Worm (Caenorhabditis elegans) whole organism, L1 larva: ENCODE data around the gene F58A6.2.

Source experiments
- C16A3.4 ChIP-seq: fragments of 150-350 bp; optimal IDR thresholded peaks from 2 replicates; lab custom pipeline; 2014; ENCODE audit warnings: missing biosample characterization, missing genetic modification characterization
- F16B12.6 ChIP-seq: fragments of 150-350 bp; optimal IDR thresholded peaks from 2 replicates; lab custom pipeline; 2014; ENCODE audit warnings: missing biosample characterization, missing genetic modification characterization
- Y116A8C.19 ChIP-seq: sonication (generic microtip); optimal IDR thresholded peaks from 2 replicates; lab custom pipeline; 2016; ENCODE audit warnings: missing compliant biosample characterization, missing genetic modification characterization, borderline replicate concordance
- aly-2 ChIP-seq: fragments of 150-350 bp; optimal IDR thresholded peaks from 2 replicates; lab custom pipeline; 2014; ENCODE audit warnings: missing biosample characterization, missing genetic modification characterization
- ama-1 ChIP-seq: fragments of 150-350 bp; optimal IDR thresholded peaks from 2 replicates; lab custom pipeline; 2014
- blmp-1 ChIP-seq: fragments of 150-350 bp; optimal IDR thresholded peaks from 2 replicates; lab custom pipeline; 2014; ENCODE audit warnings: missing biosample characterization, missing genetic modification characterization
- ceh-8 ChIP-seq: fragments of 200-800 bp; sonication (Bioruptor generic); optimal IDR thresholded peaks from 2 replicates; lab custom pipeline; 2018; ENCODE audit warnings: mild to moderate bottlenecking, missing genetic modification characterization, moderate library complexity, missing compliant biosample characterization
- ceh-82 ChIP-seq, 3 experiments: fragments of 150-350 bp in 1 of 3; sonication (generic microtip) in 2 of 3; optimal IDR thresholded peaks; 2 replicates each; lab custom pipeline; 2014 to 2017; ENCODE audit warnings: missing biosample characterization in 3 of 3, missing genetic modification characterization in 3 of 3
- ceh-90 ChIP-seq: sonication (generic microtip); optimal IDR thresholded peaks from 2 replicates; lab custom pipeline; 2016; ENCODE audit warnings: missing genetic modification characterization, missing compliant biosample characterization
- ces-1 ChIP-seq: fragments of 150-350 bp; optimal IDR thresholded peaks from 2 replicates; lab custom pipeline; 2014; ENCODE audit warnings: missing biosample characterization, missing genetic modification reagents, missing genetic modification characterization
- efl-1 ChIP-seq, 4 experiments: fragments of 150-350 bp; optimal IDR thresholded peaks in 3 of 4; peaks in 1 of 4; 1 replicate in 1 of 4; 2 replicates in 3 of 4; lab custom pipeline; 2014; ENCODE audit warnings: missing biosample characterization in 2 of 4, missing genetic modification characterization in 2 of 4, missing genetic modification reagents in 2 of 4
- efl-3 ChIP-seq: fragments of 200-800 bp; sonication (Bioruptor generic); optimal IDR thresholded peaks from 2 replicates; lab custom pipeline; 2018; ENCODE audit warnings: mild to moderate bottlenecking, missing genetic modification characterization, missing compliant biosample characterization
- elt-2 ChIP-seq: sonication (generic microtip); optimal IDR thresholded peaks from 2 replicates; lab custom pipeline; 2016; ENCODE audit warnings: missing genetic modification characterization, mild to moderate bottlenecking, inconsistent platforms, missing compliant biosample characterization, missing genetic modification reagents
- elt-3 ChIP-seq, 6 experiments: fragments of 150-350 bp in 1 of 6; sonication (generic microtip); optimal IDR thresholded peaks; 2 replicates each; lab custom pipeline; 2017 to 2018; ENCODE audit warnings: missing biosample characterization in 6 of 6, missing genetic modification characterization in 6 of 6, inconsistent platforms in 1 of 6
- fkh-8 ChIP-seq: sonication (generic microtip); optimal IDR thresholded peaks from 2 replicates; lab custom pipeline; 2016; ENCODE audit warnings: mild to moderate bottlenecking, missing genetic modification characterization, missing compliant biosample characterization
- fos-1 ChIP-seq: fragments of 150-350 bp; optimal IDR thresholded peaks from 2 replicates; lab custom pipeline; 2014; ENCODE audit warnings: missing biosample characterization, missing genetic modification characterization
- hlh-17 ChIP-seq: fragments of 200-800 bp; sonication (Bioruptor generic); optimal IDR thresholded peaks from 2 replicates; lab custom pipeline; 2018; ENCODE audit warnings: missing genetic modification characterization, mild to moderate bottlenecking, missing compliant biosample characterization, moderate library complexity, borderline replicate concordance
- hlh-4 ChIP-seq: sonication (generic microtip); optimal IDR thresholded peaks from 2 replicates; lab custom pipeline; 2016; ENCODE audit warnings: mild to moderate bottlenecking, missing genetic modification characterization, missing compliant biosample characterization
- hpl-2 ChIP-seq: fragments of 150-350 bp; optimal IDR thresholded peaks from 2 replicates; lab custom pipeline; 2014; ENCODE audit warnings: missing biosample characterization, missing genetic modification reagents, missing genetic modification characterization
- irx-1 ChIP-seq: sonication (generic microtip); optimal IDR thresholded peaks from 2 replicates; lab custom pipeline; 2016; ENCODE audit warnings: missing genetic modification characterization, missing compliant biosample characterization
- isw-1 ChIP-seq: fragments of 200-800 bp; sonication (Bioruptor generic); IDR thresholded peaks from 2 replicates; pipeline ENCODE4 v1.3.6; 2022; ENCODE audit warnings: missing genetic modification characterization, missing compliant biosample characterization
- lin-13 ChIP-seq: fragments of 150-350 bp; optimal IDR thresholded peaks from 2 replicates; lab custom pipeline; 2014; ENCODE audit warnings: missing biosample characterization, missing genetic modification reagents, missing genetic modification characterization
- lin-14 ChIP-seq: fragments of 200-800 bp; sonication (Bioruptor generic); optimal IDR thresholded peaks from 2 replicates; lab custom pipeline; 2018; ENCODE audit warnings: mild to moderate bottlenecking, missing genetic modification characterization, moderate library complexity, missing compliant biosample characterization
- lin-35 ChIP-seq, 2 experiments: fragments of 150-350 bp; optimal IDR thresholded peaks; 2 replicates each; lab custom pipeline; 2014; ENCODE audit warnings: missing biosample characterization in 2 of 2, missing genetic modification characterization in 2 of 2, missing genetic modification reagents in 2 of 2
- lin-39 ChIP-seq: fragments of 150-350 bp; optimal IDR thresholded peaks from 2 replicates; lab custom pipeline; 2014; ENCODE audit warnings: missing biosample characterization, missing genetic modification reagents, missing genetic modification characterization
- lsy-2 ChIP-seq, 2 experiments: fragments of 150-350 bp; optimal IDR thresholded peaks; 2 replicates each; lab custom pipeline; 2014; ENCODE audit warnings: missing biosample characterization in 2 of 2, missing genetic modification characterization in 2 of 2
- mdl-1 ChIP-seq, 2 experiments: fragments of 150-350 bp; optimal IDR thresholded peaks; 2 replicates each; lab custom pipeline; 2014 to 2017; ENCODE audit warnings: missing biosample characterization in 2 of 2, missing genetic modification characterization in 2 of 2, inconsistent platforms in 1 of 2
- mef-2 ChIP-seq: fragments of 150-350 bp; optimal IDR thresholded peaks from 2 replicates; lab custom pipeline; 2014; ENCODE audit warnings: missing biosample characterization, missing genetic modification characterization
- mep-1 ChIP-seq: fragments of 150-350 bp; optimal IDR thresholded peaks from 2 replicates; lab custom pipeline; 2014; ENCODE audit warnings: missing biosample characterization, missing genetic modification characterization
- nhr-20 ChIP-seq: sonication (generic microtip); optimal IDR thresholded peaks from 2 replicates; lab custom pipeline; 2016; ENCODE audit warnings: mild to moderate bottlenecking, missing genetic modification characterization, missing compliant biosample characterization
- nhr-47 ChIP-seq: sonication (generic microtip); optimal IDR thresholded peaks from 2 replicates; lab custom pipeline; 2016; ENCODE audit warnings: mild to moderate bottlenecking, missing genetic modification characterization, moderate library complexity, missing compliant biosample characterization
- nhr-71 ChIP-seq: sonication (generic microtip); optimal IDR thresholded peaks from 2 replicates; lab custom pipeline; 2016; ENCODE audit warnings: mild to moderate bottlenecking, missing genetic modification characterization, moderate library complexity, missing compliant biosample characterization
- nhr-85 ChIP-seq: sonication (generic microtip); peaks from one replicate; lab custom pipeline; 2016; ENCODE audit warnings: missing genetic modification characterization, inconsistent platforms, missing compliant biosample characterization
- pag-3 ChIP-seq: sonication (generic microtip); optimal IDR thresholded peaks from 2 replicates; lab custom pipeline; 2017; ENCODE audit warnings: missing genetic modification characterization, mild to moderate bottlenecking, missing compliant biosample characterization, antibody characterized with exemption, borderline replicate concordance; ENCODE audit not compliant: insufficient read depth
- rnt-1 ChIP-seq: sonication (generic microtip); optimal IDR thresholded peaks from 2 replicates; lab custom pipeline; 2016; ENCODE audit warnings: mild to moderate bottlenecking, missing genetic modification characterization, moderate library complexity, missing compliant biosample characterization
- skn-1 ChIP-seq: fragments of 150-350 bp; optimal IDR thresholded peaks from 2 replicates; lab custom pipeline; 2014; ENCODE audit warnings: missing biosample characterization, missing genetic modification characterization
- snpc-4 ChIP-seq: fragments of 150-350 bp; optimal IDR thresholded peaks from 2 replicates; lab custom pipeline; 2014; ENCODE audit warnings: missing biosample characterization, missing genetic modification characterization
- snu-23 ChIP-seq: sonication (generic microtip); optimal IDR thresholded peaks from 2 replicates; lab custom pipeline; 2016; ENCODE audit warnings: missing genetic modification characterization, missing compliant biosample characterization
- sup-37 ChIP-seq: fragments of 200-800 bp; sonication (Bioruptor generic); optimal IDR thresholded peaks from 2 replicates; lab custom pipeline; 2018; ENCODE audit warnings: mild to moderate bottlenecking, missing genetic modification characterization, missing compliant biosample characterization
- swsn-7 ChIP-seq: sonication (generic microtip); optimal IDR thresholded peaks from 2 replicates; lab custom pipeline; 2016; ENCODE audit warnings: missing genetic modification characterization, missing compliant biosample characterization
- tbx-2 ChIP-seq: sonication (generic microtip); optimal IDR thresholded peaks from 2 replicates; lab custom pipeline; 2016; ENCODE audit warnings: missing genetic modification characterization, missing compliant biosample characterization
- unc-130 ChIP-seq: fragments of 150-350 bp; optimal IDR thresholded peaks from 2 replicates; lab custom pipeline; 2017; ENCODE audit warnings: missing biosample characterization, missing genetic modification characterization, inconsistent platforms
- unc-86 ChIP-seq: sonication (generic microtip); optimal IDR thresholded peaks from 2 replicates; lab custom pipeline; 2016; ENCODE audit warnings: missing genetic modification characterization, missing compliant biosample characterization
- xbp-1 ChIP-seq: sonication (generic microtip); optimal IDR thresholded peaks from 2 replicates; lab custom pipeline; 2016; ENCODE audit warnings: missing genetic modification characterization, missing compliant biosample characterization

The F58A6.2 gene

DNA sequence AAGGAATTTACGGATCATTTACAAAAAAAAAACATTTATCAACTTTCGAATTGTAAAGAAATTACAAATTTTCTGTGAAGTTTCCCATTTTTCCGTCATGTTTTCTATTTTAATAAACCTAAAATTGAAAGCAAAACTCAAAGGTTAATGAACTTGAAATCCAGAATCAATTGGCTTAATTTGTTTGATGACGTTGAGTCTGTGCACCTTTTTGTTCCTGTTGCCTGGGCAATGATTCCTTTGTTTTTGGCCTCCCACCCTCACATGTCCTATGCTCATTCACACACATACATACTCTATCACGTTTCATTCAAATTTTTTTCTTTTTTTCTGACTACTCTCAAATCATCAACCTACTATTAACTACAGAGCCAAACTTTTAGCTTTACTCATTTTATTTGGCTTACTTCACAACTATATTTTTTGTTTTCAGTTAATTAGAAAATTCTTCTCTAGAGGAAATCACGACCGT lies at the start of gene F58A6.2:
F58A6.2 (plus strand) TSS at position 422 of the 472 bp plus-strand sequence.
- TF ChIP-seq hpl-2 (GFP tag; lab: Kevin White, UChicago), result no peak
- no peak for TF ChIP-seq mef-2 (tag; lab: Kevin White, UChicago)
- peak; percentile 71 for TF ChIP-seq ceh-8 (GFP tag; lab: Kevin White, UChicago)
- TF ChIP-seq unc-86 (tag; lab: Kevin White, UChicago), result no peak
- TF ChIP-seq hlh-17 (GFP tag; lab: Kevin White, UChicago), result no peak
- TF ChIP-seq nhr-71 (tag; lab: Kevin White, UChicago), result peak; percentile 40
- no peak for TF ChIP-seq nhr-20 (tag; lab: Kevin White, UChicago)
- no peak for TF ChIP-seq isw-1 (GFP tag; lab: Robert Waterston, UW)
- peak; percentile 66 for TF ChIP-seq fkh-8 (tag; lab: Kevin White, UChicago)
- TF ChIP-seq elt-3 (tag; optimal IDR thresholded peaks at IDR 0.05; lab: Kevin White, UChicago), result no peak
- TF ChIP-seq snpc-4 (tag; lab: Kevin White, UChicago), result no peak

DNA sequence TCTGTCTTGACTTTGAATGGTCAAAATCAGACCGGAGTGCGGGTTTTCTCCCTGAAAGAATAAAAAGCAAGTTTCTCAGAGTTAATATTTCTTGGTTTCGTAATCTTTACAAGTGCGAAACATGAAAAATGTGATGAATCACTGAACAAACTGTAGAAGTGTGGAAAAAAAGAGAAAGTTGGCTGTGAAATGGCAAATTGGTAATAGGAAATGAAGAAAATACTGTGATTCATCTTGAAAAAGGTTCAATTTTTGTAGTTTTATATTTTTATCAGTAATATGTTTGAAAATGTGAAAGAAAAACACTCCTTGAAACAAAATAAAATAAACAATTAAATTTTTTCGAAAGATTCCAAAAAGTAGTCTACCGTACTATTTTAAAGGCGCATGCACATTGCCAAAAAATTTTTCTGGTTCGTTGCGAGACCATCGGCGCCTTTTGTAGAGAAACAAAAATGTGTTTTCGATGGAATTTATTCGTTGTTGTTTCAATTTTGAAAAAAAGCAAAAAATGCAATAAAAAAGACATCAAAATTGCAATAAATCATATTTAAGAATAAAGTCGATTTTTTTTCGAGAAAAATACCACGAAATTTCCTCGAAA lies 44.8 kb upstream of the F58A6.2 start, which contains the start of gene pld-1:
pld-1 (minus strand) TSS at position 51 of the 604 bp plus-strand sequence.
- TF ChIP-seq sup-37 (GFP tag; lab: Kevin White, UChicago) (no peak), ama-1 (lab: Kevin White, UChicago) (no peak), rnt-1 (tag; lab: Kevin White, UChicago) (no peak), lin-39 (no peak), nhr-20 (tag; lab: Kevin White, UChicago) (no peak), C16A3.4 (tag; lab: Kevin White, UChicago) (no peak), aly-2 (no peak), ces-1 (GFP tag; lab: Kevin White, UChicago) (no peak), hlh-4 (tag; lab: Kevin White, UChicago) (no peak), efl-3 (GFP tag; lab: Kevin White, UChicago) (no peak), ceh-90 (tag; lab: Kevin White, UChicago) (no peak), Y116A8C.19 (no peak)

DNA sequence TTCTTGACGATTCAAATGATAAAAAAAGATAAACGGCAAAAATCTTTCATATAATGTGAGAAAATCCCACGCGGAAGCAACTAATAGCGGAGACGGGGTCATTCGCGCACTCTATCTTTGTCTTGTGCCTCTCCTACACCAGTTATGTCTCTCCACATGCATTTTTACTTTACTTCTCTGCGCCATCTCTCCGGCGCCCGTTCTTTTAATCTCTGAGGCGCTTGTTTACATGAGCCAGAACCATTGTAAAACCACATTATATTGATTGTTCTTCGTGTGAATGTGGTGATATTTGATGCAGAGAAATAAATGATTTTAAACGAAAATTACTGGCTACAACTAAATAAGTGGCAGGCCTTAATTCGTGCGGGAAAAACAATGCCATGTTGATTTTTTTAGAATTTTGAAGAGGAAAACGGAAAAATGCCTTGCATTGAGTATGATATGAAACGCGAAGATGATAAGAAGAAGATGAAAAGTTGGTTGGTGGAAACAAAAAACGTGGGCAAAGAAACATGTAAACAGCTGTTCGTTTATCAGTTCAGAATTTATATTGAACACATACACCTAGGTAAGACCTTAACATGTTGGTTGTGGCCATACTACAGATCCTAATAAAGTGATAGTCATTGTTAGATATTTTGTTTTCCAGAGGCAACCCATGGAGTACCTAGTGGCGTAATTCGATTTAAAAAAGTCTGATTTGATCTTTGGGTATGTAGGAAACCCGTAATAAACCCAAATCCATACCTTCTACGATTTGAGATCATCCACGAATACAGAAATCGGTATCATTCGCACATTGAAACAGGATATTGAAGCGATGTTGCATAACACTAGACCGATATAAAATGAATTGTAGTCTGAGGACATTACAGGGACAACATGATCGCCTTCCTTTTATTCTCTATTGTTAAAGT lies 43.9 kb upstream of the F58A6.2 start, which contains the start of gene C04G6.2:
C04G6.2 (plus strand) TSS at position 870 of the 920 bp plus-strand sequence.
- TF ChIP-seq lin-35 (GFP tag; optimal IDR thresholded peaks at IDR 0.05; lab: Kevin White, UChicago), result peak; percentile 37 to 45
- peak in 2 of 3 experiments; percentile 16 to 45 for TF ChIP-seq ceh-82 (tag; optimal IDR thresholded peaks at IDR 0.05; lab: Kevin White, UChicago)
- no peak for TF ChIP-seq irx-1 (tag; lab: Kevin White, UChicago)
- no peak for TF ChIP-seq pag-3 (tag; lab: Kevin White, UChicago)
- peak; percentile 52 to 65 for TF ChIP-seq efl-1 (optimal IDR thresholded peaks at IDR 0.05; lab: Kevin White, UChicago)
- peak; percentile 31 to 94 for TF ChIP-seq efl-1 (GFP tag; optimal IDR thresholded peaks at IDR 0.05 in 1 of 2; lab: Kevin White, UChicago)
- peak; percentile 94 for TF ChIP-seq lin-14 (GFP tag; lab: Kevin White, UChicago)
- peak; percentile 44 to 62 for TF ChIP-seq lsy-2 (tag; optimal IDR thresholded peaks at IDR 0.05; lab: Kevin White, UChicago)
- TF ChIP-seq fos-1 (tag; lab: Kevin White, UChicago), result peak; percentile 30
- TF ChIP-seq hpl-2 (GFP tag; lab: Kevin White, UChicago), result no peak
- TF ChIP-seq unc-86 (tag; lab: Kevin White, UChicago), result peak; percentile 16
- peak; percentile 53 for TF ChIP-seq mep-1 (tag; lab: Kevin White, UChicago)
- TF ChIP-seq fkh-8 (tag; lab: Kevin White, UChicago), result peak; percentile 41
- TF ChIP-seq swsn-7 (tag; lab: Kevin White, UChicago), result peak; percentile 40
- peak in 1 of 2 experiments; percentile 74 for TF ChIP-seq mdl-1 (tag; optimal IDR thresholded peaks at IDR 0.05; lab: Kevin White, UChicago)
- TF ChIP-seq unc-130, result peak; percentile 29
- TF ChIP-seq elt-3 (tag; optimal IDR thresholded peaks at IDR 0.05; lab: Kevin White, UChicago), result peak in 1 of 6 experiments; percentile 46
- peak; percentile 45 for TF ChIP-seq nhr-47 (tag; lab: Kevin White, UChicago)
- TF ChIP-seq tbx-2 (tag; lab: Kevin White, UChicago), result peak; percentile 65
- peak; percentile 78 for TF ChIP-seq elt-2 (tag; lab: Kevin White, UChicago)
- peak; percentile 67 for TF ChIP-seq nhr-85 (tag; lab: Kevin White, UChicago)
- peak; percentile 32 for TF ChIP-seq skn-1 (tag; lab: Kevin White, UChicago)
- peak; percentile 11 for TF ChIP-seq xbp-1 (tag; lab: Kevin White, UChicago)
- peak; percentile 47 for TF ChIP-seq rnt-1 (tag; lab: Kevin White, UChicago)
- TF ChIP-seq nhr-20 (tag; lab: Kevin White, UChicago), result peak; percentile 74
- TF ChIP-seq lin-13 (GFP tag; lab: Kevin White, UChicago), result no peak
- peak; percentile 73 for TF ChIP-seq snu-23 (GFP tag; lab: Kevin White, UChicago)
- TF ChIP-seq nhr-71 (tag; lab: Kevin White, UChicago), result peak; percentile 72
- peak; percentile 24 for TF ChIP-seq F16B12.6 (tag; lab: Kevin White, UChicago)
- peak; percentile 69 for TF ChIP-seq blmp-1 (tag; lab: Kevin White, UChicago)
